Worm (Caenorhabditis elegans) whole organism, L2 larva: ENCODE data around the gene cyp-33C6.
A peak's percentile ranks its signal among the peaks of the same experiment; 100 is the strongest.

Source experiments
- R02D3.7 ChIP-seq: fragments of 150-350 bp; optimal IDR thresholded peaks from 2 replicates; lab custom pipeline; 2014; ENCODE audit warnings: missing biosample characterization, missing genetic modification characterization
- ama-1 ChIP-seq: fragments of 150-350 bp; optimal IDR thresholded peaks from 2 replicates; lab custom pipeline; 2018; ENCODE audit warnings: inconsistent platforms
- blmp-1 ChIP-seq: sonication (generic microtip); optimal IDR thresholded peaks from 2 replicates; lab custom pipeline; 2017; ENCODE audit warnings: missing genetic modification characterization, mild to moderate bottlenecking, missing compliant biosample characterization, antibody characterized with exemption, moderate library complexity; ENCODE audit not compliant: insufficient read depth
- egl-27 ChIP-seq: sonication (generic microtip); optimal IDR thresholded peaks from 3 replicates; lab custom pipeline; 2017; ENCODE audit warnings: missing biosample characterization, missing genetic modification reagents, missing genetic modification characterization
- elt-1 ChIP-seq: fragments of 150-350 bp; optimal IDR thresholded peaks from 2 replicates; lab custom pipeline; 2014; ENCODE audit warnings: missing biosample characterization, missing genetic modification characterization
- elt-3 ChIP-seq: sonication (generic microtip); optimal IDR thresholded peaks from 2 replicates; lab custom pipeline; 2017; ENCODE audit warnings: missing biosample characterization, missing genetic modification characterization
- lin-13 ChIP-seq: fragments of 150-350 bp; optimal IDR thresholded peaks from 2 replicates; lab custom pipeline; 2014; ENCODE audit warnings: missing biosample characterization, missing genetic modification reagents, missing genetic modification characterization
- lsy-2 ChIP-seq, 2 experiments: fragments of 150-350 bp in 1 of 2; sonication (generic microtip) in 1 of 2; optimal IDR thresholded peaks; 2 replicates each; lab custom pipeline; 2014 to 2017; ENCODE audit warnings: missing biosample characterization in 2 of 2, missing genetic modification characterization in 2 of 2
- mdl-1 ChIP-seq, 2 experiments: fragments of 150-350 bp in 1 of 2; sonication (generic microtip) in 1 of 2; optimal IDR thresholded peaks; 2 replicates each; lab custom pipeline; 2017; ENCODE audit warnings: missing biosample characterization in 2 of 2, missing genetic modification characterization in 2 of 2
- nhr-11 ChIP-seq: fragments of 150-350 bp; optimal IDR thresholded peaks from 2 replicates; lab custom pipeline; 2014; ENCODE audit warnings: missing biosample characterization, missing genetic modification characterization
- nhr-12 ChIP-seq: fragments of 150-350 bp; optimal IDR thresholded peaks from 2 replicates; lab custom pipeline; 2014; ENCODE audit warnings: missing biosample characterization, missing genetic modification characterization
- nhr-237 ChIP-seq: fragments of 150-350 bp; optimal IDR thresholded peaks from 2 replicates; lab custom pipeline; 2014; ENCODE audit warnings: missing biosample characterization, missing genetic modification characterization
- unc-55 ChIP-seq: fragments of 150-350 bp; sonication (generic microtip); optimal IDR thresholded peaks from 3 replicates; lab custom pipeline; 2014; ENCODE audit warnings: missing biosample characterization, missing genetic modification reagents, missing genetic modification characterization
- unc-62 ChIP-seq: fragments of 150-350 bp; optimal IDR thresholded peaks from 2 replicates; lab custom pipeline; 2014; ENCODE audit warnings: missing biosample characterization, missing genetic modification reagents, missing genetic modification characterization

DNA sequence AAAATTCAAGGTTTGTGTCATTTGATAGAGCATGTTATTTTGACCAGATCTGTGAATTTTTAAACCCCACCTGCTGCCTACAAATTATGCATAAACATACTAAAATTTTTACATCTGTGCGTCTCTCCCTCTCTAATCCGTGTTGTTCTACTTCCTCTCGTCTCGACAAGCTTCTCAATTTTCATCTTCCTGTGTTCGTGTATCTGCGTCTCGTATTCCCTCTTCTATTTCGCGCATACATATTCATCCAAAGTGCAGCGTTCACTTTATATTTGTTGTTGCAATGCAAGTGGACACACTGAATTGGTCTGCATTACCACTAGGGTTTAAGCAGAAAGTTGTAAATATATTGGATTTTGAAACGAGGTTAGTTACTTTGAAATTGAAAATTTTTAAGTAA is 29.3 kb upstream of the cyp-33C6 start, which contains the start of gene fbxa-137:
- TF ChIP-seq elt-3 (no peak), ama-1 (lab: Kevin White, UChicago) (no peak), blmp-1 (no peak), nhr-11 (tag; lab: Kevin White, UChicago) (no peak), lsy-2 (tag; optimal IDR thresholded peaks at IDR 0.05; lab: Kevin White, UChicago) (no peak), egl-27 (tag; lab: Kevin White, UChicago) (no peak), R02D3.7 (tag; lab: Kevin White, UChicago) (no peak), mdl-1 (tag; optimal IDR thresholded peaks at IDR 0.05; lab: Kevin White, UChicago) (no peak), elt-1 (no peak), nhr-237 (tag; lab: Kevin White, UChicago) (no peak), nhr-12 (no peak), unc-55 (GFP tag; lab: Kevin White, UChicago) (peak; percentile 62), lin-13 (no peak), unc-62 (GFP tag; lab: Kevin White, UChicago) (no peak)
